Fruit fly (Drosophila melanogaster) whole organism, embryonic: ENCODE data around the gene shd.
A peak's percentile ranks its signal among the peaks of the same experiment; 100 is the strongest.

ENCODE experiments used
- Atf-2 ChIP-seq: fragments of 200-800 bp; sonication (Bioruptor generic); optimal IDR thresholded peaks from 2 replicates; lab custom pipeline; 2016; ENCODE audit warnings: missing biosample characterization, missing genetic modification characterization
- Blimp-1 ChIP-seq: fragments of 200-800 bp; sonication (Bioruptor generic); optimal IDR thresholded peaks from 3 replicates; lab custom pipeline; 2018; ENCODE audit warnings: missing biosample characterization, missing genetic modification characterization, mild to moderate bottlenecking, moderate library complexity, missing genetic modification reagents
- CG12299 ChIP-seq: fragments of 200-800 bp; sonication (Bioruptor generic); optimal IDR thresholded peaks from 2 replicates; lab custom pipeline; 2018; ENCODE audit warnings: missing biosample characterization, mild to moderate bottlenecking, missing genetic modification characterization
- CG12391 ChIP-seq: fragments of 200-800 bp; sonication (Bioruptor generic); optimal IDR thresholded peaks from 3 replicates; lab custom pipeline; 2018; ENCODE audit warnings: missing biosample characterization, mild to moderate bottlenecking, missing genetic modification characterization, moderate library complexity
- CG12942 ChIP-seq: fragments of 200-800 bp; sonication (Bioruptor generic); optimal IDR thresholded peaks from 3 replicates; lab custom pipeline; 2016; ENCODE audit warnings: missing biosample characterization, missing genetic modification characterization
- CG13287 ChIP-seq: fragments of 200-800 bp; sonication (Bioruptor generic); IDR thresholded peaks from 2 replicates; pipeline ENCODE4 v1.3.6; 2022; ENCODE audit warnings: missing biosample characterization, missing genetic modification characterization; ENCODE audit not compliant: partially characterized antibody
- CG13894 ChIP-seq: fragments of 200-800 bp; sonication (Bioruptor generic); optimal IDR thresholded peaks from 3 replicates; lab custom pipeline; 2018; ENCODE audit warnings: missing biosample characterization, mild to moderate bottlenecking, missing genetic modification characterization, moderate library complexity
- CG15696 ChIP-seq: fragments of 200-800 bp; sonication (Bioruptor generic); optimal IDR thresholded peaks from 2 replicates; lab custom pipeline; 2019; ENCODE audit warnings: missing biosample characterization, mild to moderate bottlenecking, missing genetic modification characterization, moderate library complexity
- CG1647 ChIP-seq: fragments of 200-800 bp; sonication (Bioruptor generic); optimal IDR thresholded peaks from 3 replicates; lab custom pipeline; 2016; ENCODE audit warnings: missing biosample characterization, missing genetic modification characterization
- CG3065 ChIP-seq: fragments of 200-800 bp; sonication (Bioruptor generic); optimal IDR thresholded peaks from 2 replicates; lab custom pipeline; 2016; ENCODE audit warnings: missing biosample characterization, missing genetic modification characterization
- CG31365 ChIP-seq: fragments of 200-800 bp; sonication (Bioruptor generic); optimal IDR thresholded peaks from 2 replicates; lab custom pipeline; 2018; ENCODE audit warnings: missing biosample characterization, mild to moderate bottlenecking, missing genetic modification characterization
- CG4360 ChIP-seq: fragments of 200-800 bp; sonication (Bioruptor generic); IDR thresholded peaks from 2 replicates; pipeline ENCODE4 v1.3.6; 2022; ENCODE audit warnings: missing biosample characterization, missing genetic modification characterization
- CG7987 ChIP-seq: fragments of 200-800 bp; sonication (Bioruptor generic); optimal IDR thresholded peaks from 2 replicates; lab custom pipeline; 2018; ENCODE audit warnings: missing biosample characterization, mild to moderate bottlenecking, missing genetic modification characterization, moderate library complexity
- CG8388 ChIP-seq: fragments of 200-800 bp; sonication (Bioruptor generic); optimal IDR thresholded peaks from 2 replicates; lab custom pipeline; 2019; ENCODE audit warnings: missing biosample characterization, mild to moderate bottlenecking, missing genetic modification characterization, moderate library complexity
- Camta ChIP-seq: fragments of 200-800 bp; sonication (Bioruptor generic); optimal IDR thresholded peaks from 2 replicates; lab custom pipeline; 2016; ENCODE audit warnings: missing biosample characterization, missing genetic modification characterization
- Ets65A ChIP-seq: fragments of 200-800 bp; sonication (Bioruptor generic); peaks from one replicate; lab custom pipeline; 2016; ENCODE audit warnings: missing biosample characterization, missing genetic modification characterization
- HLH3B ChIP-seq: fragments of 200-800 bp; sonication (Bioruptor generic); IDR thresholded peaks from 2 replicates; pipeline ENCODE4 v1.3.6; 2022; ENCODE audit warnings: missing biosample characterization, missing genetic modification characterization
- PHDP ChIP-seq: fragments of 200-800 bp; sonication (Bioruptor generic); optimal IDR thresholded peaks from 3 replicates; lab custom pipeline; 2018; ENCODE audit warnings: missing biosample characterization, mild to moderate bottlenecking, missing genetic modification characterization, moderate library complexity
- Pdp1 ChIP-seq, 2 experiments: fragments of 200-800 bp; sonication (Bioruptor generic); optimal IDR thresholded peaks; 3 replicates each; lab custom pipeline; 2016; ENCODE audit warnings: missing biosample characterization in 2 of 2, missing genetic modification characterization in 2 of 2, mild to moderate bottlenecking in 1 of 2, moderate library complexity in 1 of 2
- Scr ChIP-seq: fragments of 200-800 bp; sonication (Bioruptor generic); IDR thresholded peaks from 2 replicates; pipeline ENCODE4 v1.3.6; 2022; ENCODE audit warnings: missing biosample characterization, missing genetic modification characterization; ENCODE audit not compliant: partially characterized antibody
- Trl ChIP-seq, 3 experiments: fragments of >200 bp in 2 of 3; fragments of 200-800 bp in 1 of 3; sonication (Bioruptor generic) in 1 of 3; optimal IDR thresholded peaks; 2 replicates in 1 of 3; 3 replicates in 2 of 3; lab custom pipeline; 2016 to 2017; ENCODE audit warnings: missing biosample characterization in 1 of 3, missing genetic modification characterization in 1 of 3
- Vsx1 ChIP-seq: fragments of 200-800 bp; sonication (Bioruptor generic); optimal IDR thresholded peaks from 2 replicates; lab custom pipeline; 2017; ENCODE audit warnings: missing biosample characterization, mild to moderate bottlenecking, missing genetic modification characterization, missing genetic modification reagents
- YL-1 ChIP-seq: fragments of 200-800 bp; sonication (Bioruptor generic); optimal IDR thresholded peaks from 3 replicates; lab custom pipeline; 2017; ENCODE audit warnings: missing biosample characterization, mild to moderate bottlenecking, missing genetic modification characterization
- al ChIP-seq: fragments of 200-800 bp; sonication (Bioruptor generic); IDR thresholded peaks from 2 replicates; pipeline ENCODE4 v1.3.6; 2022; ENCODE audit warnings: missing biosample characterization, missing genetic modification characterization
- bigmax ChIP-seq: fragments of 200-800 bp; sonication (Bioruptor generic); optimal IDR thresholded peaks from 2 replicates; lab custom pipeline; 2018; ENCODE audit warnings: missing biosample characterization, mild to moderate bottlenecking, missing genetic modification characterization
- bsh ChIP-seq, 2 experiments: fragments of 200-800 bp; sonication (Bioruptor generic); optimal IDR thresholded peaks; 2 replicates each; lab custom pipeline; 2017 to 2018; ENCODE audit warnings: mild to moderate bottlenecking in 2 of 2, missing biosample characterization in 2 of 2, missing genetic modification characterization in 2 of 2, moderate library complexity in 1 of 2
- ci ChIP-seq: fragments of 200-800 bp; sonication (Bioruptor generic); IDR thresholded peaks from 3 replicates; pipeline ENCODE4 v1.3.6; 2022; ENCODE audit warnings: missing biosample characterization, missing genetic modification characterization
- dysf ChIP-seq: fragments of 200-800 bp; sonication (Bioruptor generic); IDR thresholded peaks from 3 replicates; pipeline ENCODE4 v1.3.6; 2022; ENCODE audit warnings: missing biosample characterization, missing genetic modification characterization
- gsb-n ChIP-seq: fragments of 200-800 bp; sonication (Bioruptor generic); optimal IDR thresholded peaks from 3 replicates; lab custom pipeline; 2018; ENCODE audit warnings: missing biosample characterization, mild to moderate bottlenecking, missing genetic modification characterization
- hb ChIP-seq: fragments of 200-800 bp; sonication (Bioruptor generic); IDR thresholded peaks from 3 replicates; pipeline ENCODE4 v1.3.6; 2022; ENCODE audit warnings: missing biosample characterization, missing genetic modification characterization; ENCODE audit not compliant: partially characterized antibody
- her ChIP-seq: fragments of 200-800 bp; sonication (Bioruptor generic); optimal IDR thresholded peaks from 2 replicates; lab custom pipeline; 2016; ENCODE audit warnings: missing biosample characterization, missing genetic modification characterization
- lab ChIP-seq: fragments of 200-800 bp; sonication (Bioruptor generic); optimal IDR thresholded peaks from 3 replicates; lab custom pipeline; 2017; ENCODE audit warnings: missing biosample characterization, missing genetic modification characterization, mild to moderate bottlenecking, moderate library complexity, missing genetic modification reagents
- mirr ChIP-seq: fragments of 200-800 bp; sonication (Bioruptor generic); optimal IDR thresholded peaks from 3 replicates; lab custom pipeline; 2018; ENCODE audit warnings: missing biosample characterization, mild to moderate bottlenecking, missing genetic modification characterization
- nom ChIP-seq: fragments of 200-800 bp; sonication (Bioruptor generic); optimal IDR thresholded peaks from 2 replicates; lab custom pipeline; 2017; ENCODE audit warnings: missing biosample characterization, missing genetic modification characterization, mild to moderate bottlenecking, moderate library complexity, missing genetic modification reagents
- pita ChIP-seq: fragments of 200-800 bp; sonication (Bioruptor generic); optimal IDR thresholded peaks from 2 replicates; lab custom pipeline; 2017; ENCODE audit warnings: missing biosample characterization, mild to moderate bottlenecking, missing genetic modification characterization
- pros ChIP-seq: fragments of 200-800 bp; sonication (Bioruptor generic); optimal IDR thresholded peaks from 3 replicates; lab custom pipeline; 2019; ENCODE audit warnings: missing biosample characterization, mild to moderate bottlenecking, missing genetic modification characterization, moderate library complexity
- sc ChIP-seq, 3 experiments: fragments of >200 bp in 2 of 3; fragments of 200-800 bp in 1 of 3; sonication (Bioruptor generic) in 1 of 3; optimal IDR thresholded peaks; 2 replicates in 2 of 3; 3 replicates in 1 of 3; lab custom pipeline; 2017; ENCODE audit warnings: mild to moderate bottlenecking in 1 of 3, missing biosample characterization in 1 of 3, missing genetic modification characterization in 1 of 3, missing genetic modification reagents in 1 of 3
- sens ChIP-seq: fragments of 200-800 bp; sonication (Bioruptor generic); peaks from one replicate; lab custom pipeline; 2016; ENCODE audit warnings: missing biosample characterization, missing genetic modification characterization
- seq ChIP-seq: fragments of 200-800 bp; sonication (Bioruptor generic); IDR thresholded peaks from 2 replicates; pipeline ENCODE4 v1.3.6; 2022; ENCODE audit warnings: missing biosample characterization, missing genetic modification characterization
- sob ChIP-seq: fragments of 200-800 bp; sonication (Bioruptor generic); IDR thresholded peaks from 2 replicates; pipeline ENCODE4 v1.3.6; 2022; ENCODE audit warnings: missing biosample characterization, missing genetic modification characterization
- sug ChIP-seq: fragments of 200-800 bp; optimal IDR thresholded peaks from 2 replicates; lab custom pipeline; 2019; ENCODE audit warnings: missing biosample characterization, mild to moderate bottlenecking, missing genetic modification characterization, moderate library complexity
- tap ChIP-seq: fragments of 200-800 bp; optimal IDR thresholded peaks from 3 replicates; lab custom pipeline; 2019; ENCODE audit warnings: missing biosample characterization, mild to moderate bottlenecking, missing genetic modification characterization, moderate library complexity
- twi ChIP-seq: fragments of 200-800 bp; optimal IDR thresholded peaks from 2 replicates; lab custom pipeline; 2019; ENCODE audit warnings: missing biosample characterization, mild to moderate bottlenecking, missing genetic modification characterization, moderate library complexity
- vvl ChIP-seq: fragments of 200-800 bp; sonication (Bioruptor generic); IDR thresholded peaks from 2 replicates; pipeline ENCODE4 v1.3.6; 2022; ENCODE audit warnings: missing biosample characterization, missing genetic modification characterization
- wdn ChIP-seq: fragments of 200-800 bp; sonication (Bioruptor generic); IDR thresholded peaks from 2 replicates; pipeline ENCODE4 v1.3.6; 2022; ENCODE audit warnings: missing biosample characterization, missing genetic modification characterization
- z ChIP-seq: fragments of 200-800 bp; sonication (Bioruptor generic); IDR thresholded peaks from 3 replicates; pipeline ENCODE4 v1.3.6; 2022; ENCODE audit warnings: missing biosample characterization, missing genetic modification characterization

shd gene

dm6 chr3L:14624425-14625309 is 10.4 kb downstream of the shd start (continued):
- peak in 1 of 2 experiments; percentile 56 for TF ChIP-seq bsh (GFP tag; optimal IDR thresholded peaks at IDR 0.05; lab: Kevin White, UChicago)
- TF ChIP-seq Scr (GFP tag; lab: Robert Waterston, UW), result no peak
- TF ChIP-seq CG12299 (tag; lab: Kevin White, UChicago), result no peak
- TF ChIP-seq pros (GFP tag; lab: Kevin White, UChicago), result no peak
- no peak for TF ChIP-seq CG4360
- peak; percentile 21 for TF ChIP-seq CG7987 (GFP tag; lab: Kevin White, UChicago)
- peak; percentile 31 for TF ChIP-seq CG8388 (GFP tag; lab: Kevin White, UChicago)
- 0 out of 3 replicates have a peak, but pooled peaks have one; percentile 11 for TF ChIP-seq dysf (GFP tag; lab: Robert Waterston, UW)
- no peak for TF ChIP-seq twi (tag; lab: Kevin White, UChicago)
- no peak for TF ChIP-seq CG15696 (tag; lab: Kevin White, UChicago)
- no peak for TF ChIP-seq wdn (GFP tag; lab: Robert Waterston, UW)
- TF ChIP-seq sob (GFP tag; lab: Robert Waterston, UW), result no peak
- peak in 1 of 2 experiments; percentile 39 for TF ChIP-seq Pdp1 (GFP tag; optimal IDR thresholded peaks at IDR 0.05; lab: Kevin White, UChicago)
- TF ChIP-seq CG13287, result no peak
- TF ChIP-seq tap (tag; lab: Kevin White, UChicago), result no peak
- TF ChIP-seq ci, result 0 out of 3 replicates have a peak, but pooled peaks have one; percentile 27
- TF ChIP-seq CG3065 (GFP tag; lab: Kevin White, UChicago), result no peak
- TF ChIP-seq sens (GFP tag; lab: Kevin White, UChicago), result peak; percentile 83
- TF ChIP-seq nom (GFP tag; lab: Kevin White, UChicago), result peak; percentile 65
- TF ChIP-seq lab (GFP tag; lab: Kevin White, UChicago), result peak; percentile 2
- peak; percentile 66 for TF ChIP-seq sug (tag; lab: Kevin White, UChicago)
- TF ChIP-seq mirr (GFP tag; lab: Kevin White, UChicago), result peak; percentile 27
- TF ChIP-seq CG13894 (tag; lab: Kevin White, UChicago), result peak; percentile 74
- TF ChIP-seq, all 482 proteins: peak for 46

DNA sequence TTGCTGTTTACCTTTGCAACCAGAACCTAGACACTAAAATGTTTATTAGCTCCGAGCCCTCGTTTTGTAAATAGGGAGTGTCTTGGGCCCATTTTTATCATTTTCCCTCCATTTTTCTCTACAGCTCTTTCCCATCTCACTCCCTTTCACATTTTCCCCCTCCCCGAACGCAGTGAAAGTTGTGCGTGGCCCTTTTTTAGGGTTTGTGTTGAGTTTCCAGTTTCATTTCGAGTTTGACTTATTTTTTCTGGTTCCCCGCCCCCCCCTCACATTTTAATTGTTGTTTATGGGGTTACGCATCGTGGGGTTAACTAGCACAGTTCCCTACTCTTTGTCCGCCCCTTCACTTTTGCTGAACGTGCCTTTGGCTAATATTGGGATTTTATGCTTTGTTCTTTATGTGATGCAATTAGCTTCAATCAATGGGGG is 11.3 kb downstream of the shd start:
- TF ChIP-seq Vsx1, result peak; percentile 55
- no peak for TF ChIP-seq her (GFP tag; lab: Kevin White, UChicago)
- TF ChIP-seq Camta (GFP tag; lab: Kevin White, UChicago), result no peak
- no peak for TF ChIP-seq CG12391 (tag; lab: Kevin White, UChicago)
- TF ChIP-seq z (GFP tag; lab: Robert Waterston, UW), result peak; percentile 62; the same call in 1 of the 3 replicates
- TF ChIP-seq Atf-2, result no peak
- TF ChIP-seq Trl (optimal IDR thresholded peaks at IDR 0.05; lab: Kevin White, UChicago), result no peak
- no peak for TF ChIP-seq Trl (GFP tag; optimal IDR thresholded peaks at IDR 0.05; lab: Kevin White, UChicago)
- no peak for TF ChIP-seq bigmax (GFP tag; lab: Kevin White, UChicago)
- TF ChIP-seq CG31365, result no peak
- peak; percentile 11; the same call in 1 of the 2 replicates for TF ChIP-seq HLH3B (GFP tag; lab: Robert Waterston, UW)
- TF ChIP-seq PHDP (tag; lab: Kevin White, UChicago), result no peak
- TF ChIP-seq pita (GFP tag; lab: Kevin White, UChicago), result no peak
- peak; percentile 30; the same call in 1 of the 2 replicates for TF ChIP-seq seq (GFP tag; lab: Robert Waterston, UW)
- no peak for TF ChIP-seq CG12942
- no peak for TF ChIP-seq al (GFP tag; lab: Robert Waterston, UW)
- no peak for TF ChIP-seq CG1647 (GFP tag; lab: Kevin White, UChicago)
- TF ChIP-seq YL-1 (GFP tag; lab: Kevin White, UChicago), result no peak
- TF ChIP-seq gsb-n (tag; lab: Kevin White, UChicago), result peak; percentile 48
- TF ChIP-seq hb (GFP tag; lab: Robert Waterston, UW), result no peak
- TF ChIP-seq Ets65A (GFP tag; lab: Kevin White, UChicago), result no peak
- TF ChIP-seq Blimp-1 (GFP tag; lab: Kevin White, UChicago), result peak; percentile 99
- peak; percentile 66 for TF ChIP-seq ci
- TF ChIP-seq vvl (GFP tag; lab: Robert Waterston, UW), result peak; percentile 46; the same call in 1 of the 2 replicates
- no peak for TF ChIP-seq CG8388 (GFP tag; lab: Kevin White, UChicago)
- no peak for TF ChIP-seq sc (optimal IDR thresholded peaks at IDR 0.05; lab: Kevin White, UChicago)
- TF ChIP-seq sc (GFP tag; optimal IDR thresholded peaks at IDR 0.05; lab: Kevin White, UChicago), result peak; percentile 31
